Worm (Caenorhabditis elegans): ENCODE measurements around the gene srx-86.

srx-86 gene

DNA sequence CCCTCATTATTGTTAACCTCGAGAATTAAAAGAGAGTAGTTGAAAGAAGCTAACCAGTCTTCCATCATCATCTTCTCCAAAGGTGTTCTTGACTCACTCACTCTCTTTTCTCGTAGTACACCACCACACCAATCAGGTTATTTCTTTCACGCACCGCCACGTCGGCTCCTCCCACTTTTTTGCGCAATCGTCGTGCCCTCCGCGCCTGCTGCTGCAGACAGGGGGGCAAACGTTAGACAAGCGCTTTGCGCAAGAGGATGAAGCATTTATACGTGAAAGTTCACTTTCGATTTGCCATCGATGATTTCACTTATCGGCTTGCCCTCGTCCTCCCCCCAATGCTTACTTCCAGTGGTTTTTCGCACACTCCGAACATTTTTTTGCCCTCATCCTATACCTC is 37.4 kb upstream of the srx-86 start:
- TF ChIP-seq blmp-1 (tag; optimal IDR thresholded peaks at IDR 0.05) (peak; percentile 93), efl-1 (optimal IDR thresholded peaks at IDR 0.05) (no peak), efl-1 (GFP tag; optimal IDR thresholded peaks at IDR 0.05 in 1 of 2) (peak in 1 of 2 experiments; percentile 38), zip-4 (GFP tag; optimal IDR thresholded peaks at IDR 0.05) (no peak), nhr-85 (tag) (peak; percentile 25), C04F5.9 (tag; optimal IDR thresholded peaks at IDR 0.05) (no peak), mep-1 (tag; optimal IDR thresholded peaks at IDR 0.05) (no peak)

DNA sequence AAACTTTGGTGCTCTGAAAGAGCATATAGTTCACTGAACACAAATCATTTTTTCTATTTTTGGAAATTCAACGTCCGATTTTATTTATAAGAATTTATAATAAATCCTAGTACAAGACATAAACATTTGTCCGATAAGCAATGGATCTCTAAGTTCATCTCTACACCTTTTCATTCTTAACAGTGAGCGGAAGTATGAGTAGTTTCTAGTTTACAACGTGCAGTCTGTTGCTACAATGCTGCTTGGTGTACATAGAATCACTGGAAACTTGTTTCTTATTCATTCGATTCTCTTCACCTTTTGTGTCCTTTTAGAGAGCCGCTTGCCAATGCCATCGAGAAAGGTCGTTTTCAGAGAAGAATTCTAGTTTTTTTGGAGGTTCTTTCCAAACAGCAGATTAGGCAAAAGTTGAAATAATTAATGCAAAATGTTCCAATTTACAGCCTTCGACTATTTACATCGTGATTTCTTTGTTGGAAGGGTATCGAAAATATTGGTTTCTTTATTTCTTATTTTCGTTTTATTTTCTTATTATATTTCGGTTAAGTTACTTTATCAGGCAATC is 35.7 kb upstream of the srx-86 start:
- no peak for TF ChIP-seq C04F5.9 (tag; optimal IDR thresholded peaks at IDR 0.05)
- TF ChIP-seq unc-30 (tag; optimal IDR thresholded peaks at IDR 0.05), result no peak
- no peak for TF ChIP-seq C34B4.2 (tag; optimal IDR thresholded peaks at IDR 0.05)
- no peak for TF ChIP-seq ceh-63 (GFP tag; optimal IDR thresholded peaks at IDR 0.05)
- no peak for TF ChIP-seq jun-1 (tag; optimal IDR thresholded peaks at IDR 0.05)
- TF ChIP-seq nhr-12 (tag; optimal IDR thresholded peaks at IDR 0.05), result no peak
- no peak for TF ChIP-seq nhr-47 (tag; optimal IDR thresholded peaks at IDR 0.05)

DNA sequence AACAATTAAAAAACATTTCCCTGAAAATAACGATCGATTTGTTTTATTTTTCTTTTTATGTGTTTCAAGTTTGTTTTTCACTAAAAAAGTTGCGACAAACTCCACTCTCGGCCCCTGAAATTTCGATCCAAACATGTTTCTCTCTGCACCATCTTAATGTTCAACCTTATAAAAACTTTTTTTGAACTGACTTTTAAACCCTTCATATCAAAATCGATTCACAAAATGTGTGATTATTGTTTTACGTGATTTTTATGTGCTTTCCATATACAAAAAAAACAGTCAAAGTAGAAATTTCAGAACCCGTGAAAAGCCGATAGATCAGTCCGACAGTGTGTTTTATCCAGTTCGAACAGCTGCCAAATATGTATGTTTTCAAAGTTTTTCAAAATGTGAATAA is 35.2 kb upstream of the srx-86 start, which contains the start of gene ccch-1:
Gene ccch-1, plus strand, starts transcription at position 301 of the 400 bp plus-strand sequence.
- TF ChIP-seq nhr-71 (tag; optimal IDR thresholded peaks at IDR 0.05) (no peak), efl-1 (optimal IDR thresholded peaks at IDR 0.05) (no peak), efl-1 (GFP tag; optimal IDR thresholded peaks at IDR 0.05 in 1 of 2) (peak in 1 of 2 experiments; percentile 80)

DNA sequence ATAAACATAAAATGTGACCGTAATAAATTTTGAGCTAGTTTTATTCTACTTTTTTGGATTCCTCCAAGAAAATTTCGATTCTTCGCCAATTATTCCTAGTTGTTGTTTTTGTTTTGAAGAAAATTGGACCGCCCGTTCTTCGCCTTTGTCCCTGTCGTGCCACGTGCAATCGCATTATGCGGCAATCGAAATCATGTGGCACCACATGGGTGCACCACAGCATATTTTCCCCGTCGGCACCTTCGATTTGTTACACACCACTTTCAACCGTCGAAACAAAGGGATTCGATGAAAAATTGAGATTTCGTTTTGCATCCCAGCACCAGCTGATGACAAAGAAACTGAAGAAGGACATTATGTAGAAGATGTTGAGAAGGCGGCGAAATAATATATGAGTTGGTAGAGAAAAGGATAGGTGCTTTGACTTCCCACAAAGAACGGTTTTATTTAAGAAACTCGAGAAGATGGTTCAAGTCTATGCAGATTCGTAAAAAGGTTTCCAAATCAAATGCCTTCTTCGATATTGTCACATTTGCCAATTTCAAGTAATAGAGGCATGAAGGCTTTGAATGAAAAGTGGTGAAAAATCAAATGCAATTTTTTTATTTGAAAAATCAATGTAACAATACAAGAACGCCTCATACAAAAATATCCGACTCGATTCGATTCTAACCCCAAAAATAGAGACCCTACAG is 34.0 kb upstream of the srx-86 start:
- TF ChIP-seq sup-37 (GFP tag; optimal IDR thresholded peaks at IDR 0.05) (no peak), unc-130 (tag; optimal IDR thresholded peaks at IDR 0.05) (no peak), ceh-88 (GFP tag; IDR thresholded peaks at IDR 0.05) (no peak), mef-2 (tag; optimal IDR thresholded peaks at IDR 0.05) (no peak), F16B12.6 (tag; optimal IDR thresholded peaks at IDR 0.05) (no peak), nhr-47 (tag; optimal IDR thresholded peaks at IDR 0.05) (no peak), snu-23 (GFP tag; optimal IDR thresholded peaks at IDR 0.05) (peak; percentile 21), pax-3 (tag; optimal IDR thresholded peaks at IDR 0.05) (no peak), zip-4 (GFP tag; optimal IDR thresholded peaks at IDR 0.05) (no peak), mab-9 (GFP tag; IDR thresholded peaks at IDR 0.05) (no peak), nhr-77 (tag; optimal IDR thresholded peaks at IDR 0.05) (no peak), unc-86 (tag; optimal IDR thresholded peaks at IDR 0.05) (no peak), ces-1 (GFP tag; optimal IDR thresholded peaks at IDR 0.05) (no peak), hlh-4 (tag; optimal IDR thresholded peaks at IDR 0.05) (no peak), dsc-1 (tag; optimal IDR thresholded peaks at IDR 0.05) (peak; percentile 57), efl-3 (GFP tag; optimal IDR thresholded peaks at IDR 0.05) (no peak), skn-1 (tag; optimal IDR thresholded peaks at IDR 0.05) (no peak), lin-39 (tag; optimal IDR thresholded peaks at IDR 0.05) (no peak), sox-4 (tag; optimal IDR thresholded peaks at IDR 0.05) (no peak), lin-14 (GFP tag; optimal IDR thresholded peaks at IDR 0.05) (peak; percentile 33), nhr-85 (tag) (peak; percentile 76), mdl-1 (tag; optimal IDR thresholded peaks at IDR 0.05) (peak in 1 of 2 experiments; percentile 7), C34B4.2 (tag; optimal IDR thresholded peaks at IDR 0.05) (no peak), alr-1 (tag; optimal IDR thresholded peaks at IDR 0.05; ENCODE audit: borderline replicate concordance) (no peak), xbp-1 (tag; optimal IDR thresholded peaks at IDR 0.05) (no peak), nhr-11 (tag; optimal IDR thresholded peaks at IDR 0.05) (no peak), nhr-84 (tag; optimal IDR thresholded peaks at IDR 0.05) (no peak)

All from whole organism, L1 larva.